Worm (Caenorhabditis elegans): ENCODE data around the gene F13B6.1.

ce11 chrIV:7473159-7473649 is 16.9 kb downstream of the F13B6.1 start, which contains the start of the genes plk-3 and F55G1.6:
- no peak for TF ChIP-seq mbf-1 (tag; optimal IDR thresholded peaks at IDR 0.05)
- no peak for TF ChIP-seq mab-5 (tag; optimal IDR thresholded peaks at IDR 0.05)
- TF ChIP-seq nhr-129 (tag; optimal IDR thresholded peaks at IDR 0.05) = no peak
- TF ChIP-seq snpc-4 (tag; optimal IDR thresholded peaks at IDR 0.05) = no peak
- no peak for TF ChIP-seq elt-3 (tag; optimal IDR thresholded peaks at IDR 0.05)
- TF ChIP-seq nhr-12 (tag; optimal IDR thresholded peaks at IDR 0.05) = no peak
- no peak for TF ChIP-seq gmeb-1 (tag; optimal IDR thresholded peaks at IDR 0.05)
- TF ChIP-seq unc-62 (GFP tag; optimal IDR thresholded peaks at IDR 0.05) = no peak
- no peak for TF ChIP-seq nhr-11 (tag; optimal IDR thresholded peaks at IDR 0.05)
- TF ChIP-seq ceh-82 (tag; optimal IDR thresholded peaks at IDR 0.05) = no peak
- TF ChIP-seq ama-1 (optimal IDR thresholded peaks at IDR 0.05) = no peak

Data from whole organism, L2 larva.